Fruit fly (Drosophila melanogaster): ENCODE results near the gene B52.

B52 gene

DNA sequence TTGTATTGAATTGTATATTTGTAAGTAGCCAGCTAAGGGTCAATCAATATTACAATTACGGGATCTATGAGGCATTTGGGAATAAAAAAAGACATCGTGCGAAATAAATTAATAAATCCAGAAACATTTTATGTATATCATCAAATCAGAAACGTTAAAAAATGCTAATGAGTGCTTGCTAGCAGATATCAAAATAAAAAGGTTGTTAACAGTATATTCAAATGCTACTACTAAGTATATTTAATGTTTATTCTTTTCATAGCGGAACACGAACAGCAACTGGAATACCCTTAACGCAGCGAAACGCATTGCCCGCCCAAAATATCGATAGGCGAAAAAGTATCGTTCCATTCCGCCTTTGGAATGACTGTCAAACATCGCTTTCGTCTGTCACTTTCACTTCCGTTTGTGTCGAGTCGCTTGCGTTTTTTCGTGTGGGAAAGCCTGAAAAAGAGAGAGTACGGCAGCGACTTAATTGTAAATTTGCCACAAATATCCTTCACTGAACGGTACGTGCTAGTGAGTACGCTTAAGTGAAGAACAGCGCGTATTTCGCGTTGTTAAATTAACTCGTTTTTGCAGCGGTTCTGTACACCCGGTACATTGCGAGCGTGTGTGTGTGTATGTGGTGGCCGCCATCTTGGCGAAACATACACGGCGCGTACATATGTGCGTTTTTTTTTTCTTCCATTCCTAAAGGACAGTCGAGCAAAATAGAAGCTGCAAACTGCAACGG lies at the start of gene B52 (continued):
- TF ChIP-seq Atf-2 (GFP tag; optimal IDR thresholded peaks at IDR 0.05) (no peak), Sox102F (GFP tag; optimal IDR thresholded peaks at IDR 0.05) (no peak), sens-2 (GFP tag; IDR thresholded peaks at IDR 0.05) (peak; percentile 73), twi (tag; optimal IDR thresholded peaks at IDR 0.05) (no peak), CG31441 (GFP tag; IDR thresholded peaks at IDR 0.05) (no peak; the same call in none of the 2 replicates), Nf-YB (GFP tag; optimal IDR thresholded peaks at IDR 0.05) (peak; percentile 42), Eip74EF (GFP tag; optimal IDR thresholded peaks at IDR 0.05) (no peak), Atf6 (GFP tag; IDR thresholded peaks at IDR 0.05) (peak; percentile 57), CG17829 (tag; optimal IDR thresholded peaks at IDR 0.05) (peak; percentile 20), lmd (GFP tag; IDR thresholded peaks at IDR 0.05) (peak; percentile 47), CG15601 (tag; optimal IDR thresholded peaks at IDR 0.05) (peak; percentile 34), corto (GFP tag; optimal IDR thresholded peaks at IDR 0.05) (no peak), CG1832 (GFP tag; optimal IDR thresholded peaks at IDR 0.05) (no peak), Gsc (GFP tag; IDR thresholded peaks at IDR 0.05) (no peak; the same call in 1 of the 2 replicates), esg (GFP tag; conservative IDR thresholded peaks at IDR 0.05) (peak; percentile 59), CG3995 (GFP tag; optimal IDR thresholded peaks at IDR 0.05) (peak; percentile 51), cg (GFP tag; optimal IDR thresholded peaks at IDR 0.05) (peak; percentile 92), eve (GFP tag; optimal IDR thresholded peaks at IDR 0.05) (no peak), ATbp (GFP tag; optimal IDR thresholded peaks at IDR 0.05) (peak; percentile 54), CG10959 (GFP tag; IDR thresholded peaks at IDR 0.05) (peak; percentile 29; the same call in 1 of the 2 replicates), amos (GFP tag; IDR thresholded peaks at IDR 0.05; ENCODE audit: partially characterized antibody) (peak; percentile 73), Hr3 (GFP tag; optimal IDR thresholded peaks at IDR 0.05) (peak; percentile 27), emc (GFP tag; optimal IDR thresholded peaks at IDR 0.05) (peak; percentile 24), CG33557 (GFP tag; optimal IDR thresholded peaks at IDR 0.05) (peak; percentile 79), prd (optimal IDR thresholded peaks at IDR 0.05) (no peak), prd (GFP tag; IDR thresholded peaks at IDR 0.05) (peak; percentile 66), gce (GFP tag; IDR thresholded peaks at IDR 0.05) (peak; percentile 70; the same call in 1 of the 3 replicates), gcm2 (GFP tag; optimal IDR thresholded peaks at IDR 0.05) (peak; percentile 31), HmgD (GFP tag; optimal IDR thresholded peaks at IDR 0.05) (peak; percentile 45), CG17186 (GFP tag; optimal IDR thresholded peaks at IDR 0.05) (peak; percentile 62), maf-S (GFP tag; optimal IDR thresholded peaks at IDR 0.05) (peak; percentile 42), Drgx (GFP tag; IDR thresholded peaks at IDR 0.05) (peak; percentile 50), grau (tag; optimal IDR thresholded peaks at IDR 0.05) (peak; percentile 41), ken (GFP tag; IDR thresholded peaks at IDR 0.05) (peak; percentile 59; the same call in 2 of the 3 replicates), sob (GFP tag; IDR thresholded peaks at IDR 0.05) (peak; percentile 57; the same call in 1 of the 2 replicates), fd96Cb (tag; optimal IDR thresholded peaks at IDR 0.05) (peak; percentile 31), ato (GFP tag; IDR thresholded peaks at IDR 0.05; ENCODE audit: partially characterized antibody) (no peak), Adf1 (GFP tag; IDR thresholded peaks at IDR 0.05) (peak; percentile 24; the same call in 1 of the 2 replicates), trh (GFP tag; optimal IDR thresholded peaks at IDR 0.05) (no peak), ro (GFP tag; IDR thresholded peaks at IDR 0.05) (no peak), Nf-YA (GFP tag; IDR thresholded peaks at IDR 0.05) (0 out of 2 replicates have a peak, but pooled peaks have one; percentile 35), CG10274 (GFP tag; optimal IDR thresholded peaks at IDR 0.05) (peak; percentile 41), CG12391 (tag; optimal IDR thresholded peaks at IDR 0.05) (peak; percentile 57), Taf1 (GFP tag; IDR thresholded peaks at IDR 0.05) (no peak; the same call in 1 of the 2 replicates), dati (GFP tag; IDR thresholded peaks at IDR 0.05) (0 out of 2 replicates have a peak, but pooled peaks have one; percentile 40), bowl (GFP tag; IDR thresholded peaks at IDR 0.05) (no peak), CG11696 (GFP tag; IDR thresholded peaks at IDR 0.05) (no peak), Rx (GFP tag; IDR thresholded peaks at IDR 0.05) (peak; percentile 49; the same call in 1 of the 2 replicates), CG13296 (GFP tag; optimal IDR thresholded peaks at IDR 0.05) (peak; percentile 82), p53 (GFP tag; optimal IDR thresholded peaks at IDR 0.05) (peak; percentile 5)
